Worm (Caenorhabditis elegans): ENCODE measurements around the gene pgm-1.

DNA sequence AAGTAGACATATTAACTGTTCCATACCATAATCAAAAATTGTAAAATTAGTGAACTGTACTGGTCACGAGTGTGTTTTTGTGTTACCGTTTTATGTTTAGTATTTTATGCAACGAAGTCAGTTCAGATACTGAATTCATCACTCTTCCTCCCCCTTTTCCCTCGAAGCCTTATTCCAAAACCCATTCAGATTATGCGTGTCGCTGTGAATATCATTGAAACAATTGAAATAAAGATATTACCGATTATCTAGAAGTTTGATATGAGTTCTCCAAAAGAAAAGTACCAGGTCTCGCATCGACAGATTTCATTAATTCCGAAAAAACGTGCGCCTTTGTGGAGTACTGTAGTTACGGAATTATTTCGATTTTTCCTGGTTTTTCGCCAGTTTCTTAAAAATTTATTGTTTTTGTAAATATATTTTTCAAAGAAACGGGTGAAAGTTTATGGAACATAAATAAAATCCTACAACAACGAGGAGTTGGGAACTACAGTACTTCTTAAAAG is 30.3 kb upstream of the pgm-1 start:
- no peak for TF ChIP-seq dve-1 (tag; optimal IDR thresholded peaks at IDR 0.05; ENCODE audit: insufficient read depth)
- TF ChIP-seq nhr-77 (tag; optimal IDR thresholded peaks at IDR 0.05): no peak
- TF ChIP-seq gei-8 (GFP tag; optimal IDR thresholded peaks at IDR 0.05): no peak
- TF ChIP-seq snpc-4 (tag; optimal IDR thresholded peaks at IDR 0.05): no peak
- TF ChIP-seq ceh-82 (tag; optimal IDR thresholded peaks at IDR 0.05): no peak
- TF ChIP-seq skn-1 (tag; optimal IDR thresholded peaks at IDR 0.05): no peak
- no peak for TF ChIP-seq ctbp-1 (GFP tag; IDR thresholded peaks at IDR 0.05)
- TF ChIP-seq ama-1 (optimal IDR thresholded peaks at IDR 0.05): peak; percentile 71
- no peak for TF ChIP-seq ZK546.5 (tag; optimal IDR thresholded peaks at IDR 0.05)
- TF ChIP-seq saeg-2 (GFP tag; IDR thresholded peaks at IDR 0.05): no peak
- TF ChIP-seq dpl-1 (GFP tag; optimal IDR thresholded peaks at IDR 0.05): peak; percentile 20
- no peak for TF ChIP-seq lin-15B (tag; optimal IDR thresholded peaks at IDR 0.05)
- TF ChIP-seq lin-13 (GFP tag; optimal IDR thresholded peaks at IDR 0.05): no peak

All from whole organism, L4 larva.